Worm (Caenorhabditis elegans): ENCODE measurements around the gene ZK896.4.

The ZK896.4 gene

DNA sequence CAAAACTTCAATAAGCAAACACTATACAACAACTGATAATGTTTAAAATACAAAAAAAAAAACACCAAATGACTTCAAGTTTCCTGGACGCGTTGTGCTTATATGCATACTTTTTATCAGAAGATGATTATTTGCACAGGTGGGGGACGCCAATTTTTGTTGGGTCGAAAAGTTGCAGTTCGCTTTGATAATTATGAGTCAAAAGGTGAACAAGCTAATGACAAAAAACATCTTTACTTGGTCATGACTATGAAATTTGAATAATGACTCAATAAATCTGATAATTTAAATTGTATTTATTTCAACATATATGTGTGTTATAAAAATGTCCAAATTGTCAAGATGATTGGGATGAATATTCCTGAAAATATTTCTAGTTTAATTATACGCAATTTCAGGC, at the start of gene ZK896.4:
Gene ZK896.4 (minus strand): TSS at position 101 of the 400 bp plus-strand sequence.
- no peak for TF ChIP-seq nhr-67 (tag; optimal IDR thresholded peaks at IDR 0.05)
- no peak for TF ChIP-seq nhr-43 (tag; optimal IDR thresholded peaks at IDR 0.05; ENCODE audit: poor library complexity, severe bottlenecking)
- TF ChIP-seq elt-2 (tag; optimal IDR thresholded peaks at IDR 0.05): peak; percentile 26
- no peak for TF ChIP-seq fkh-2 (tag; optimal IDR thresholded peaks at IDR 0.05)
- TF ChIP-seq R02D3.7 (tag; optimal IDR thresholded peaks at IDR 0.05): no peak
- TF ChIP-seq zag-1 (tag; optimal IDR thresholded peaks at IDR 0.05): no peak
- no peak for TF ChIP-seq nhr-76 (tag; optimal IDR thresholded peaks at IDR 0.05)
- TF ChIP-seq nfya-1 (tag; optimal IDR thresholded peaks at IDR 0.05; ENCODE audit: insufficient read depth): no peak

- TF ChIP-seq eor-1 (tag; optimal IDR thresholded peaks at IDR 0.05): no peak
- no peak for TF ChIP-seq ceh-9 (tag; optimal IDR thresholded peaks at IDR 0.05)
Measured at ce11 chrIV:12926639-12927038, 43.5 kb upstream of the ZK896.4 start, which contains the start of gene srlf-5. srlf-5 (minus strand) TSS chrIV:12926739.

DNA sequence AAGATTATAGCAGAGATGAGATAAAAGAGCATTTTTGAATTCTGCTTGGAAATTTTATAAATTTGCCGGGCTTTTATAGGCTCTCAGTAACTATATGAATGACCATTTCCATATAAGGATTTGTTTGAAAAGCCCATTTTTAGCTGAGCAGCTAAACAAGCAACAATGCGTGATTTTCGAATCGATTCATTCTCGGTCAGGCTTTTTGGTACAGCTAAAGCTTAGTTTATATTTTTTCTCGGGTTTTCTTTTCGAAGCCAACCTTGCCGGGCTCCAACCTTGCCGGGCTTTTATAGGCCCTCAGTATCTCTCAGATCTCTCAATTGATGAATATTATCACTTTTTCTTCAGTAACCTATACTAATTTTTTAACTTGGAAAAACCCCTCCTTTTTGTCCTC, 41.2 kb upstream of the ZK896.4 start, which contains the start of gene srlf-4:
Gene srlf-4 (minus strand): TSS at position 101 of the 400 bp plus-strand sequence.
- TF ChIP-seq zag-1 (tag; optimal IDR thresholded peaks at IDR 0.05): no peak
- TF ChIP-seq egl-5 (tag; optimal IDR thresholded peaks at IDR 0.05): no peak
- TF ChIP-seq snpc-4 (tag; optimal IDR thresholded peaks at IDR 0.05): no peak
- no peak for TF ChIP-seq nfya-1 (tag; optimal IDR thresholded peaks at IDR 0.05; ENCODE audit: insufficient read depth)
- no peak for TF ChIP-seq pha-4 (tag; optimal IDR thresholded peaks at IDR 0.05)
- TF ChIP-seq R02D3.7 (tag; optimal IDR thresholded peaks at IDR 0.05): no peak
- no peak for TF ChIP-seq nhr-12 (tag; optimal IDR thresholded peaks at IDR 0.05)
- TF ChIP-seq nhr-43 (tag; optimal IDR thresholded peaks at IDR 0.05; ENCODE audit: poor library complexity, severe bottlenecking): no peak
- no peak for TF ChIP-seq nhr-76 (tag; optimal IDR thresholded peaks at IDR 0.05)
- TF ChIP-seq ceh-82 (tag; optimal IDR thresholded peaks at IDR 0.05): no peak
- TF ChIP-seq ama-1 (optimal IDR thresholded peaks at IDR 0.05): no peak
- no peak for TF ChIP-seq nhr-67 (tag; optimal IDR thresholded peaks at IDR 0.05)
- TF ChIP-seq skn-1 (tag; optimal IDR thresholded peaks at IDR 0.05): no peak
- no peak for TF ChIP-seq lin-39 (tag; optimal IDR thresholded peaks at IDR 0.05)
- TF ChIP-seq unc-62 (GFP tag; optimal IDR thresholded peaks at IDR 0.05): no peak
- TF ChIP-seq lin-15B (tag; optimal IDR thresholded peaks at IDR 0.05): no peak

- TF ChIP-seq nhr-43 (tag; optimal IDR thresholded peaks at IDR 0.05; ENCODE audit: poor library complexity, severe bottlenecking) (no peak), lin-39 (tag; optimal IDR thresholded peaks at IDR 0.05) (no peak), eor-1 (tag; optimal IDR thresholded peaks at IDR 0.05) (no peak), elt-2 (tag; optimal IDR thresholded peaks at IDR 0.05) (peak; percentile 85), tbx-2 (tag; optimal IDR thresholded peaks at IDR 0.05) (no peak), pqm-1 (tag; optimal IDR thresholded peaks at IDR 0.05) (peak; percentile 69)
Measured at ce11 chrIV:12921027-12921426, 37.9 kb upstream of the ZK896.4 start, which contains the start of gene C32H11.4. C32H11.4 (plus strand) TSS chrIV:12921264.

- no peak for TF ChIP-seq lsy-12 (tag; optimal IDR thresholded peaks at IDR 0.05)
- TF ChIP-seq ztf-4 (tag; optimal IDR thresholded peaks at IDR 0.05): no peak
- TF ChIP-seq eor-1 (tag; optimal IDR thresholded peaks at IDR 0.05): no peak
- no peak for TF ChIP-seq elt-2 (tag; optimal IDR thresholded peaks at IDR 0.05)
- peak; percentile 33 for TF ChIP-seq skn-1 (tag; optimal IDR thresholded peaks at IDR 0.05)
- peak; percentile 52 for TF ChIP-seq pqm-1 (tag; optimal IDR thresholded peaks at IDR 0.05)
- TF ChIP-seq ama-1 (optimal IDR thresholded peaks at IDR 0.05): no peak
- no peak for TF ChIP-seq jun-1 (tag; optimal IDR thresholded peaks at IDR 0.05)
Measured at ce11 chrIV:12920553-12920952, 37.5 kb upstream of the ZK896.4 start.

DNA sequence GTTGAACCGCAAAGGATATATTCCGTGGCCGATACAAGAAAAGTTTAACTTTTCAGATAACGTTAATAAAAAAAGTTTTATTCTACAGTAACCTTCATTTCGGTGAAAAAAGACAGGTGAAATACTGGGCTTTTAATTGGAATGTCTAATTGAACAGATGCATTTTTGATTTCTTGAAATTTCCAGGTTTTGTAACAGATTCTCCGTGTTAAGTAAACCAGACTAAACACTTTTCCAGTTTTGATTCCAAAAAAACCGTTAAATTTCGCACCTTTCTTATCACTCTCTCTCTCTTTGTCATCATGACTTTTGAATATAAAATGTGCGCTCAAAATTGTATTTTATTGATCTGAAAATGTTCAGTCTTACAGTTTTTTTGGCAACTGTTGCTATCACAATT, 35.2 kb upstream of the ZK896.4 start, which contains the start of gene C32H11.3:
Gene C32H11.3 (plus strand): TSS at position 301 of the 400 bp plus-strand sequence.
- TF ChIP-seq egl-27 (tag; optimal IDR thresholded peaks at IDR 0.05) (no peak), elt-1 (tag; optimal IDR thresholded peaks at IDR 0.05) (no peak)

ce11 chrIV:12915479-12915878, 32.4 kb upstream of the ZK896.4 start, which contains the start of gene srz-15:
srz-15 (plus strand) TSS chrIV:12915779.
- TF ChIP-seq fos-1 (tag; optimal IDR thresholded peaks at IDR 0.05) (no peak), nhr-25 (tag; optimal IDR thresholded peaks at IDR 0.05) (no peak), egl-27 (tag; optimal IDR thresholded peaks at IDR 0.05) (no peak)

Measured in whole organism, L3 larva.